Worm (Caenorhabditis elegans) whole organism, midembryonic: ENCODE measurements around the gene tbcc-1.

ENCODE experiments used
- T22C8.4 ChIP-seq: fragments of 200-800 bp; sonication (Bioruptor generic); IDR thresholded peaks from 2 replicates; pipeline ENCODE4 v1.3.6; 2022; ENCODE audit warnings: missing genetic modification characterization, missing compliant biosample characterization
- flt-1 ChIP-seq: fragments of 200-800 bp; sonication (Bioruptor generic); IDR thresholded peaks from 2 replicates; pipeline ENCODE4 v1.3.6; 2022; ENCODE audit warnings: missing genetic modification characterization, missing compliant biosample characterization
- ref-1 ChIP-seq: fragments of 200-800 bp; sonication (Bioruptor generic); conservative IDR thresholded peaks from 2 replicates; pipeline ENCODE4 v1.3.6; 2022; ENCODE audit warnings: missing genetic modification reagents, missing genetic modification characterization, missing compliant biosample characterization
- tab-1 ChIP-seq: fragments of 200-800 bp; sonication (Bioruptor generic); IDR thresholded peaks from 2 replicates; pipeline ENCODE4 v1.3.6; 2022; ENCODE audit warnings: missing genetic modification characterization, missing compliant biosample characterization
- ztf-23 ChIP-seq: fragments of 200-800 bp; sonication (Bioruptor generic); IDR thresholded peaks from 2 replicates; pipeline ENCODE4 v1.3.6; 2022; ENCODE audit warnings: missing genetic modification reagents, missing genetic modification characterization, missing compliant biosample characterization

DNA sequence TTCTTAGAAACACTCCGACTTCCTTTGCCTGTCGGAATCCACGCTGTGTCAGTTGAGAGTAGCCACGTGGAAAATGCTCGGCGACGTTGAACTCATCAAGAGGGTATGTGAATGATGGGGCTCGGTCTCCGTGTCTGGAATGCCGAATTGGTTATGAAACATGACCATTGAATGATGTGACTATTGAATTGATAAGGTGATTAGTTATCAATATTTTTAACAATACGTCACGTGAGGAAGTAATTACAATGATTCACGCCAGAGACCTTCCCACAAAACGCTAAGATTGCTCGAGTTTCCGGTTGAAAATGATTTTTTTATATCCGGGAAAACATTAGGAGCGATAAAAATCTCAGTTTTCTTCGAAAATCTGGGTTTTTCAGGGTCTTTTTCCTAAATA lies 28.9 kb upstream of the tbcc-1 start:
- TF ChIP-seq tab-1 (GFP tag; lab: Robert Waterston, UW), result no peak
- TF ChIP-seq flt-1 (GFP tag; lab: Robert Waterston, UW), result no peak
- TF ChIP-seq ztf-23, result no peak
- no peak for TF ChIP-seq ref-1
- TF ChIP-seq T22C8.4, result no peak
